Worm (Caenorhabditis elegans) whole organism, L1 larva: ENCODE results near the gene nlp-56.

Experiments used
- Y116A8C.19 ChIP-seq: sonication (generic microtip); optimal IDR thresholded peaks from 2 replicates; lab custom pipeline; 2016; ENCODE audit warnings: missing compliant biosample characterization, missing genetic modification characterization, borderline replicate concordance
- aha-1 ChIP-seq: fragments of 150-350 bp; optimal IDR thresholded peaks from 2 replicates; lab custom pipeline; 2014; ENCODE audit warnings: missing biosample characterization, missing genetic modification characterization
- ama-1 ChIP-seq: fragments of 150-350 bp; optimal IDR thresholded peaks from 2 replicates; lab custom pipeline; 2014
- elt-2 ChIP-seq: sonication (generic microtip); optimal IDR thresholded peaks from 2 replicates; lab custom pipeline; 2016; ENCODE audit warnings: missing genetic modification characterization, mild to moderate bottlenecking, inconsistent platforms, missing compliant biosample characterization, missing genetic modification reagents
- fkh-4 ChIP-seq: sonication (generic microtip); optimal IDR thresholded peaks from 2 replicates; lab custom pipeline; 2016; ENCODE audit warnings: missing compliant biosample characterization, missing genetic modification characterization, borderline replicate concordance
- grh-1 ChIP-seq: fragments of 200-800 bp; sonication (Bioruptor generic); IDR thresholded peaks from 2 replicates; pipeline ENCODE4 v1.3.6; 2022; ENCODE audit warnings: missing genetic modification reagents, missing genetic modification characterization, missing compliant biosample characterization
- nhr-47 ChIP-seq: sonication (generic microtip); optimal IDR thresholded peaks from 2 replicates; lab custom pipeline; 2016; ENCODE audit warnings: mild to moderate bottlenecking, missing genetic modification characterization, moderate library complexity, missing compliant biosample characterization
- snu-23 ChIP-seq: sonication (generic microtip); optimal IDR thresholded peaks from 2 replicates; lab custom pipeline; 2016; ENCODE audit warnings: missing genetic modification characterization, missing compliant biosample characterization
- unc-62 ChIP-seq: fragments of 150-350 bp; optimal IDR thresholded peaks from 2 replicates; lab custom pipeline; 2014; ENCODE audit warnings: missing biosample characterization, missing genetic modification reagents, missing genetic modification characterization
- xbp-1 ChIP-seq: sonication (generic microtip); optimal IDR thresholded peaks from 2 replicates; lab custom pipeline; 2016; ENCODE audit warnings: missing genetic modification characterization, missing compliant biosample characterization

DNA sequence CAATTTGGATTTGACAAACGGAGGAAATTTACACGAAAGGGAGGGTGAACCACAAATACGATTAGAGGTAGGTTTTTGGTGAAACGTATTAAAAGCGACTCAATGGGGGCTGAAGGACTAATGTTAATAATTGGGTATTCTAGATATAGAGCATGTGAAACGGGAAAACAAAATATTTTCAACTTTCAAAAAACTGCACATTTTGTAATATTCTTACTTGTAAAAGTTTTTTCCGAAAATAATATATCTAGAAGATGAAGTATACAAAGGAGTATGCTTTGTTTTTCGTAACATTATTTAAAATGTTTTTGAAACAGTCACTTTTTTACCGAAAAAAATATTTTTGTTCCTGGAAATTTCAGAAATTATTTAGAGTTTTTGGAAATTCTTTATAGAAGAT is 42.6 kb downstream of the nlp-56 start:
- TF ChIP-seq xbp-1 (tag; lab: Kevin White, UChicago), result no peak
- no peak for TF ChIP-seq unc-62
- no peak for TF ChIP-seq aha-1 (tag; lab: Kevin White, UChicago)
- TF ChIP-seq elt-2 (tag; lab: Kevin White, UChicago), result no peak
- TF ChIP-seq fkh-4 (tag; lab: Kevin White, UChicago), result no peak
- TF ChIP-seq snu-23 (GFP tag; lab: Kevin White, UChicago), result no peak
- TF ChIP-seq ama-1 (lab: Kevin White, UChicago), result no peak
- TF ChIP-seq Y116A8C.19 (tag; lab: Kevin White, UChicago), result no peak
- TF ChIP-seq nhr-47 (tag; lab: Kevin White, UChicago), result no peak
- TF ChIP-seq grh-1 (GFP tag; lab: Robert Waterston, UW), result no peak
